Worm (Caenorhabditis elegans) whole organism, young adult: ENCODE measurements around the gene srt-63.

Experiments used
- C06A6.2 ChIP-seq: fragments of 200-800 bp; sonication (Bioruptor generic); conservative IDR thresholded peaks from 2 replicates; pipeline ENCODE4 v1.3.6; 2022; ENCODE audit warnings: missing genetic modification characterization, missing compliant biosample characterization
- F10E7.11 ChIP-seq: sonication (generic microtip); optimal IDR thresholded peaks from 2 replicates; lab custom pipeline; 2017; ENCODE audit warnings: mild to moderate bottlenecking, missing genetic modification characterization, moderate library complexity, missing compliant biosample characterization
- F22D6.2 ChIP-seq: sonication (generic microtip); optimal IDR thresholded peaks from 2 replicates; lab custom pipeline; 2016; ENCODE audit warnings: mild to moderate bottlenecking, missing genetic modification characterization, missing compliant biosample characterization
- F49E8.2 ChIP-seq: sonication (generic microtip); optimal IDR thresholded peaks from 3 replicates; lab custom pipeline; 2017; ENCODE audit warnings: missing genetic modification characterization, mild to moderate bottlenecking, missing compliant biosample characterization, antibody characterized with exemption, moderate library complexity; ENCODE audit not compliant: insufficient read depth
- F57A8.1 ChIP-seq: fragments of 200-800 bp; sonication (Bioruptor generic); optimal IDR thresholded peaks from 2 replicates; lab custom pipeline; 2018; ENCODE audit warnings: mild to moderate bottlenecking, missing genetic modification characterization, moderate library complexity, missing compliant biosample characterization
- F57C9.4 ChIP-seq: sonication (generic microtip); optimal IDR thresholded peaks from 2 replicates; lab custom pipeline; 2017; ENCODE audit warnings: mild to moderate bottlenecking, missing genetic modification characterization, missing compliant biosample characterization
- Y53F4B.3 ChIP-seq: fragments of 200-800 bp; sonication (Bioruptor generic); IDR thresholded peaks from 2 replicates; pipeline ENCODE4 v1.3.6; 2022; ENCODE audit warnings: missing genetic modification reagents, missing genetic modification characterization, missing compliant biosample characterization
- Y56A3A.18 ChIP-seq: fragments of 200-800 bp; sonication (Bioruptor generic); IDR thresholded peaks from 2 replicates; pipeline ENCODE4 v1.3.6; 2022; ENCODE audit warnings: missing genetic modification reagents, missing genetic modification characterization, missing compliant biosample characterization
- Y67H2A.10 ChIP-seq: fragments of 200-800 bp; sonication (Bioruptor generic); conservative IDR thresholded peaks from 2 replicates; pipeline ENCODE4 v1.3.6; 2022; ENCODE audit warnings: missing genetic modification reagents, missing genetic modification characterization, missing compliant biosample characterization
- Y95B8A.8 ChIP-seq: fragments of 200-800 bp; sonication (Bioruptor generic); IDR thresholded peaks from 2 replicates; pipeline ENCODE4 v1.3.6; 2022; ENCODE audit warnings: missing genetic modification reagents, missing genetic modification characterization, missing compliant biosample characterization
- ZK185.1 ChIP-seq: sonication (generic microtip); optimal IDR thresholded peaks from 2 replicates; lab custom pipeline; 2016; ENCODE audit warnings: mild to moderate bottlenecking, missing genetic modification characterization, missing compliant biosample characterization; ENCODE audit not compliant: poor library complexity, severe bottlenecking
- aptf-3 ChIP-seq: fragments of 200-800 bp; sonication (Bioruptor generic); IDR thresholded peaks from 2 replicates; pipeline ENCODE4 v1.3.6; 2022; ENCODE audit warnings: missing genetic modification characterization, missing compliant biosample characterization
- athp-1 ChIP-seq: sonication (generic microtip); optimal IDR thresholded peaks from 2 replicates; lab custom pipeline; 2017; ENCODE audit warnings: mild to moderate bottlenecking, missing genetic modification characterization, missing compliant biosample characterization
- cebp-2 ChIP-seq: fragments of 200-800 bp; sonication (Bioruptor generic); IDR thresholded peaks from 2 replicates; pipeline ENCODE4 v1.3.6; 2022; ENCODE audit warnings: missing genetic modification characterization, missing compliant biosample characterization
- ceh-100 ChIP-seq: fragments of 200-800 bp; sonication (Bioruptor generic); IDR thresholded peaks from 2 replicates; pipeline ENCODE4 v1.3.6; 2022; ENCODE audit warnings: missing genetic modification reagents, missing genetic modification characterization, missing compliant biosample characterization
- ceh-40 ChIP-seq: fragments of 200-800 bp; sonication (Bioruptor generic); IDR thresholded peaks from 2 replicates; pipeline ENCODE4 v1.3.6; 2022; ENCODE audit warnings: missing genetic modification characterization, missing compliant biosample characterization
- ceh-58 ChIP-seq: fragments of 200-800 bp; sonication (Bioruptor generic); IDR thresholded peaks from 2 replicates; pipeline ENCODE4 v1.3.6; 2022; ENCODE audit warnings: missing genetic modification characterization, missing compliant biosample characterization
- chd-7 ChIP-seq: sonication (generic microtip); optimal IDR thresholded peaks from 2 replicates; lab custom pipeline; 2016; ENCODE audit warnings: mild to moderate bottlenecking, missing genetic modification characterization, moderate library complexity, missing compliant biosample characterization
- egl-44 ChIP-seq: fragments of 200-800 bp; sonication (Bioruptor generic); IDR thresholded peaks from 2 replicates; pipeline ENCODE4 v1.3.6; 2022; ENCODE audit warnings: missing genetic modification reagents, missing genetic modification characterization, missing compliant biosample characterization
- hlh-12 ChIP-seq: sonication (generic microtip); optimal IDR thresholded peaks from 2 replicates; lab custom pipeline; 2016; ENCODE audit warnings: missing genetic modification characterization, missing compliant biosample characterization
- hmg-20 ChIP-seq: fragments of 200-800 bp; sonication (Bioruptor generic); IDR thresholded peaks from 2 replicates; pipeline ENCODE4 v1.3.6; 2022; ENCODE audit warnings: missing genetic modification reagents, missing genetic modification characterization, missing compliant biosample characterization
- hsf-1 ChIP-seq: fragments of 200-800 bp; sonication (Bioruptor generic); IDR thresholded peaks from 2 replicates; pipeline ENCODE4 v1.3.6; 2022; ENCODE audit warnings: missing genetic modification reagents, missing genetic modification characterization, missing compliant biosample characterization
- let-607 ChIP-seq, 2 experiments: fragments of 200-800 bp in 1 of 2; sonication (Bioruptor generic) in 1 of 2; sonication (generic microtip) in 1 of 2; optimal IDR thresholded peaks; 2 replicates each; lab custom pipeline; 2016 to 2018; ENCODE audit warnings: mild to moderate bottlenecking in 2 of 2, missing compliant biosample characterization in 2 of 2, missing genetic modification characterization in 2 of 2, moderate library complexity in 2 of 2, missing genotype in 1 of 2
- lin-26 ChIP-seq: fragments of 200-800 bp; sonication (Bioruptor generic); IDR thresholded peaks from 2 replicates; pipeline ENCODE4 v1.3.6; 2022; ENCODE audit warnings: missing genetic modification reagents, missing genetic modification characterization, missing compliant biosample characterization
- lin-40 ChIP-seq: sonication (generic microtip); optimal IDR thresholded peaks from 2 replicates; lab custom pipeline; 2016; ENCODE audit warnings: missing genetic modification characterization, mild to moderate bottlenecking, missing compliant biosample characterization, missing genotype, missing genetic modification reagents
- lin-54 ChIP-seq: fragments of 200-800 bp; sonication (Bioruptor generic); optimal IDR thresholded peaks from 2 replicates; lab custom pipeline; 2018; ENCODE audit warnings: mild to moderate bottlenecking, missing genetic modification characterization, missing compliant biosample characterization
- lir-1 ChIP-seq: fragments of 200-800 bp; sonication (Bioruptor generic); conservative IDR thresholded peaks from 2 replicates; pipeline ENCODE4 v1.3.6; 2022; ENCODE audit warnings: missing genetic modification reagents, missing genetic modification characterization, missing compliant biosample characterization
- lsl-1 ChIP-seq: fragments of 200-800 bp; sonication (Bioruptor generic); optimal IDR thresholded peaks from 2 replicates; lab custom pipeline; 2018; ENCODE audit warnings: mild to moderate bottlenecking, missing genetic modification characterization, moderate library complexity, missing compliant biosample characterization
- madf-3 ChIP-seq: fragments of 200-800 bp; sonication (Bioruptor generic); IDR thresholded peaks from 2 replicates; pipeline ENCODE4 v1.3.6; 2022; ENCODE audit warnings: missing genetic modification reagents, missing genetic modification characterization, missing compliant biosample characterization
- mel-28 ChIP-seq: sonication (generic microtip); optimal IDR thresholded peaks from 2 replicates; lab custom pipeline; 2016; ENCODE audit warnings: borderline replicate concordance, mild to moderate bottlenecking, missing genetic modification characterization, missing compliant biosample characterization
- nfya-1 ChIP-seq: sonication (generic microtip); optimal IDR thresholded peaks from 2 replicates; lab custom pipeline; 2017; ENCODE audit warnings: antibody characterized with exemption, missing compliant biosample characterization, missing genetic modification characterization, borderline replicate concordance; ENCODE audit not compliant: insufficient read depth
- nhr-120 ChIP-seq: fragments of 200-800 bp; sonication (Bioruptor generic); IDR thresholded peaks from 2 replicates; pipeline ENCODE4 v1.3.6; 2022; ENCODE audit warnings: missing genetic modification characterization, missing compliant biosample characterization
- nhr-27 ChIP-seq: fragments of 200-800 bp; sonication (Bioruptor generic); optimal IDR thresholded peaks from 2 replicates; lab custom pipeline; 2018; ENCODE audit warnings: mild to moderate bottlenecking, missing genetic modification characterization, moderate library complexity, missing compliant biosample characterization
- rcor-1 ChIP-seq: fragments of 200-800 bp; sonication (Bioruptor generic); IDR thresholded peaks from 2 replicates; pipeline ENCODE4 v1.3.6; 2022; ENCODE audit warnings: missing genetic modification reagents, missing genetic modification characterization, missing compliant biosample characterization
- rec-8 ChIP-seq, 2 experiments: sonication (generic microtip); optimal IDR thresholded peaks; 2 replicates each; lab custom pipeline; 2016; ENCODE audit warnings: mild to moderate bottlenecking in 2 of 2, missing genetic modification characterization in 2 of 2, missing genetic modification reagents in 2 of 2, missing genotype in 2 of 2, missing biosample characterization in 1 of 2, missing compliant biosample characterization in 1 of 2, moderate library complexity in 1 of 2
- repo-1 ChIP-seq: sonication (generic microtip); optimal IDR thresholded peaks from 2 replicates; lab custom pipeline; 2017; ENCODE audit warnings: mild to moderate bottlenecking, missing genetic modification characterization, missing compliant biosample characterization
- rpc-1 ChIP-seq, 2 experiments: fragments of 150-350 bp in 1 of 2; sonication (generic microtip) in 1 of 2; optimal IDR thresholded peaks; 2 replicates each; lab custom pipeline; 2014 to 2018; ENCODE audit warnings: missing biosample characterization in 1 of 2, missing genetic modification characterization in 1 of 2, missing genetic modification reagents in 1 of 2, missing genotype in 1 of 2
- snpc-1.3 ChIP-seq: sonication (generic microtip); optimal IDR thresholded peaks from 2 replicates; lab custom pipeline; 2017; ENCODE audit warnings: missing genetic modification characterization, mild to moderate bottlenecking, missing compliant biosample characterization, antibody characterized with exemption, moderate library complexity, missing genotype, missing genetic modification reagents; ENCODE audit not compliant: insufficient read depth
- ztf-28 ChIP-seq: fragments of 200-800 bp; sonication (Bioruptor generic); IDR thresholded peaks from 2 replicates; pipeline ENCODE4 v1.3.6; 2022; ENCODE audit warnings: missing genetic modification reagents, missing genetic modification characterization, missing compliant biosample characterization
- ztf-3 ChIP-seq: fragments of 200-800 bp; sonication (Bioruptor generic); optimal IDR thresholded peaks from 2 replicates; lab custom pipeline; 2018; ENCODE audit warnings: mild to moderate bottlenecking, missing genetic modification characterization, missing compliant biosample characterization

The srt-63 gene

ce11 chrV:3280009-3280408 lies 24.1 kb upstream of the srt-63 start, which contains the start of gene T28A11.2:
Gene T28A11.2, plus strand, starts transcription at chrV:3280379.
- no peak for TF ChIP-seq lin-40 (tag; lab: Kevin White, UChicago)
- no peak for TF ChIP-seq rec-8 (tag; optimal IDR thresholded peaks at IDR 0.05; lab: Kevin White, UChicago)
- TF ChIP-seq ztf-28 (GFP tag; lab: Robert Waterston, UW), result no peak
- no peak for TF ChIP-seq nhr-120 (GFP tag; lab: Robert Waterston, UW)
- TF ChIP-seq lsl-1, result no peak
- no peak for TF ChIP-seq lin-26
- TF ChIP-seq Y56A3A.18, result no peak
- no peak for TF ChIP-seq lir-1 (GFP tag; lab: Robert Waterston, UW)
- no peak for TF ChIP-seq mel-28
- TF ChIP-seq repo-1 (tag; lab: Kevin White, UChicago), result no peak
- TF ChIP-seq ceh-100 (GFP tag; lab: Robert Waterston, UW), result no peak
- no peak for TF ChIP-seq ZK185.1 (tag; lab: Kevin White, UChicago)
- no peak for TF ChIP-seq lin-54 (GFP tag; lab: Kevin White, UChicago)
- TF ChIP-seq rpc-1 (optimal IDR thresholded peaks at IDR 0.05; lab: Kevin White, UChicago), result no peak
- TF ChIP-seq rpc-1 (tag; optimal IDR thresholded peaks at IDR 0.05; lab: Kevin White, UChicago), result no peak
- TF ChIP-seq egl-44 (GFP tag; lab: Robert Waterston, UW), result no peak
- no peak for TF ChIP-seq let-607 (tag; optimal IDR thresholded peaks at IDR 0.05; lab: Kevin White, UChicago)

- TF ChIP-seq Y56A3A.18 (no peak), athp-1 (no peak), F22D6.2 (no peak), lin-26 (no peak), ceh-58 (GFP tag; lab: Robert Waterston, UW) (no peak), F49E8.2 (tag; lab: Kevin White, UChicago) (no peak), lir-1 (GFP tag; lab: Robert Waterston, UW) (no peak), Y53F4B.3 (GFP tag; lab: Robert Waterston, UW) (no peak), cebp-2 (GFP tag; lab: Robert Waterston, UW) (no peak), rcor-1 (GFP tag; lab: Robert Waterston, UW) (no peak), F10E7.11 (no peak), nfya-1 (tag; lab: Kevin White, UChicago) (no peak), madf-3 (GFP tag; lab: Robert Waterston, UW) (no peak), F57A8.1 (GFP tag; lab: Kevin White, UChicago) (no peak), aptf-3 (GFP tag; lab: Robert Waterston, UW) (no peak), lin-54 (GFP tag; lab: Kevin White, UChicago) (no peak)
These were observed 23.2 kb upstream of the srt-63 start for ce11 chrV:3279138-3279537.

- no peak for TF ChIP-seq F22D6.2
- no peak for TF ChIP-seq chd-7 (tag; lab: Kevin White, UChicago)
- TF ChIP-seq hsf-1, result no peak
- no peak for TF ChIP-seq F57C9.4 (tag; lab: Kevin White, UChicago)
- TF ChIP-seq Y95B8A.8 (GFP tag; lab: Robert Waterston, UW), result no peak
- TF ChIP-seq ztf-3 (GFP tag; lab: Kevin White, UChicago), result no peak
- no peak for TF ChIP-seq Y67H2A.10 (GFP tag; lab: Robert Waterston, UW)
- no peak for TF ChIP-seq ceh-40 (GFP tag; lab: Robert Waterston, UW)
- TF ChIP-seq hlh-12 (tag; lab: Kevin White, UChicago), result no peak
- TF ChIP-seq hmg-20 (GFP tag; lab: Robert Waterston, UW), result no peak
- TF ChIP-seq C06A6.2 (GFP tag; lab: Robert Waterston, UW), result no peak
- no peak for TF ChIP-seq nhr-27 (tag; lab: Kevin White, UChicago)
- TF ChIP-seq snpc-1.3 (tag; lab: Kevin White, UChicago), result no peak
These were observed 22.2 kb upstream of the srt-63 start, which contains the start of gene fbxa-64 for ce11 chrV:3278101-3278639. Gene fbxa-64, minus strand, starts transcription at chrV:3278151.
